Fruit fly (Drosophila melanogaster) Kc167 (cell line): Measurements from ENCODE around the gene ppk15.

Experiments
- Myc ChIP-seq: fragments of >200 bp; optimal IDR thresholded peaks from 2 replicates; lab custom pipeline; 2017; ENCODE audit warnings: missing external identifiers
- Sin3A ChIP-seq: fragments of >200 bp; optimal IDR thresholded peaks from 2 replicates; lab custom pipeline; 2018; ENCODE audit warnings: missing external identifiers
- h ChIP-seq: fragments of >200 bp; optimal IDR thresholded peaks from 3 replicates; lab custom pipeline; 2018; ENCODE audit warnings: missing external identifiers
- insv ChIP-seq: fragments of >200 bp; optimal IDR thresholded peaks from 3 replicates; lab custom pipeline; 2018; ENCODE audit warnings: missing external identifiers
- psq ChIP-seq: fragments of >200 bp; optimal IDR thresholded peaks from 2 replicates; lab custom pipeline; 2017; ENCODE audit warnings: missing external identifiers
- ttk ChIP-seq: sonication (Bioruptor generic); optimal IDR thresholded peaks from 2 replicates; lab custom pipeline; 2017; ENCODE audit warnings: missing external identifiers

The ppk15 gene

dm6 chr3R:26403556-26403955 lies at the start of gene ppk15:
TSS of gene ppk15 (minus strand) at chr3R:26403656.
- no peak for TF ChIP-seq Myc (lab: Kevin White, UChicago)
- TF ChIP-seq insv (lab: Kevin White, UChicago), result no peak
- TF ChIP-seq h (lab: Kevin White, UChicago), result no peak
- no peak for TF ChIP-seq ttk (lab: Kevin White, UChicago)
- TF ChIP-seq Sin3A (lab: Kevin White, UChicago), result no peak
- TF ChIP-seq psq (lab: Kevin White, UChicago), result no peak

- TF ChIP-seq h (lab: Kevin White, UChicago) (no peak), insv (lab: Kevin White, UChicago) (no peak), ttk (lab: Kevin White, UChicago) (no peak), Sin3A (lab: Kevin White, UChicago) (no peak), psq (lab: Kevin White, UChicago) (no peak), Myc (lab: Kevin White, UChicago) (no peak)
These were observed 48.9 kb upstream of the ppk15 start, which contains the start of gene CG5447 for dm6 chr3R:26452345-26452744. TSS of gene CG5447 (plus strand) at chr3R:26452534.

dm6 chr3R:26450371-26450770 lies 46.9 kb upstream of the ppk15 start, which contains the start of gene Hex-t2:
TSS of gene Hex-t2 (plus strand) at chr3R:26450671.
- no peak for TF ChIP-seq ttk (lab: Kevin White, UChicago)
- TF ChIP-seq psq (lab: Kevin White, UChicago), result no peak
- no peak for TF ChIP-seq insv (lab: Kevin White, UChicago)
- no peak for TF ChIP-seq h (lab: Kevin White, UChicago)
- no peak for TF ChIP-seq Myc (lab: Kevin White, UChicago)
- TF ChIP-seq Sin3A (lab: Kevin White, UChicago), result no peak

dm6 chr3R:26448779-26449178 lies 45.3 kb upstream of the ppk15 start, which contains the start of gene Hex-t1:
TSS of gene Hex-t1 (plus strand) at chr3R:26449079.
- TF ChIP-seq ttk (lab: Kevin White, UChicago) (no peak), psq (lab: Kevin White, UChicago) (no peak), Sin3A (lab: Kevin White, UChicago) (no peak), Myc (lab: Kevin White, UChicago) (no peak), h (lab: Kevin White, UChicago) (no peak), insv (lab: Kevin White, UChicago) (no peak)

dm6 chr3R:26443875-26444511 lies 40.5 kb upstream of the ppk15 start:
- no peak for TF ChIP-seq ttk (lab: Kevin White, UChicago)
- TF ChIP-seq Myc (lab: Kevin White, UChicago), result no peak
- no peak for TF ChIP-seq h (lab: Kevin White, UChicago)
- no peak for TF ChIP-seq Sin3A (lab: Kevin White, UChicago)
- TF ChIP-seq psq (lab: Kevin White, UChicago), result no peak
- no peak for TF ChIP-seq insv (lab: Kevin White, UChicago)

- no peak for TF ChIP-seq h (lab: Kevin White, UChicago)
- no peak for TF ChIP-seq insv (lab: Kevin White, UChicago)
- TF ChIP-seq ttk (lab: Kevin White, UChicago), result no peak
- TF ChIP-seq psq (lab: Kevin White, UChicago), result no peak
- no peak for TF ChIP-seq Myc (lab: Kevin White, UChicago)
- TF ChIP-seq Sin3A (lab: Kevin White, UChicago), result no peak
These were observed 39.9 kb upstream of the ppk15 start for dm6 chr3R:26443343-26443742.

- TF ChIP-seq psq (lab: Kevin White, UChicago), result no peak
- no peak for TF ChIP-seq Myc (lab: Kevin White, UChicago)
- TF ChIP-seq insv (lab: Kevin White, UChicago), result no peak
- no peak for TF ChIP-seq h (lab: Kevin White, UChicago)
- TF ChIP-seq Sin3A (lab: Kevin White, UChicago), result no peak
- TF ChIP-seq ttk (lab: Kevin White, UChicago), result no peak
These were observed 39.2 kb upstream of the ppk15 start for dm6 chr3R:26442609-26443180.

- no peak for TF ChIP-seq insv (lab: Kevin White, UChicago)
- no peak for TF ChIP-seq Myc (lab: Kevin White, UChicago)
- TF ChIP-seq h (lab: Kevin White, UChicago), result no peak
- no peak for TF ChIP-seq ttk (lab: Kevin White, UChicago)
- no peak for TF ChIP-seq psq (lab: Kevin White, UChicago)
- TF ChIP-seq Sin3A (lab: Kevin White, UChicago), result no peak
These were observed 37.2 kb upstream of the ppk15 start, which contains the start of gene tx for dm6 chr3R:26440455-26441196. TSS of gene tx (plus strand) at chr3R:26440778.

- TF ChIP-seq Myc (lab: Kevin White, UChicago), result no peak
- TF ChIP-seq ttk (lab: Kevin White, UChicago), result no peak
- no peak for TF ChIP-seq psq (lab: Kevin White, UChicago)
- no peak for TF ChIP-seq h (lab: Kevin White, UChicago)
- TF ChIP-seq Sin3A (lab: Kevin White, UChicago), result no peak
These were observed 33.1 kb upstream of the ppk15 start for dm6 chr3R:26436540-26436939.

dm6 chr3R:26436001-26436400 lies 32.5 kb upstream of the ppk15 start:
- no peak for TF ChIP-seq h (lab: Kevin White, UChicago)
- no peak for TF ChIP-seq insv (lab: Kevin White, UChicago)
- TF ChIP-seq Sin3A (lab: Kevin White, UChicago), result no peak
- no peak for TF ChIP-seq psq (lab: Kevin White, UChicago)
- no peak for TF ChIP-seq ttk (lab: Kevin White, UChicago)
- TF ChIP-seq Myc (lab: Kevin White, UChicago), result no peak
